Worm (Caenorhabditis elegans) whole organism, mixed stage, embryonic: ENCODE results near the gene ZK1307.3.

Source experiments
- blmp-1 ChIP-seq: fragments of 150-350 bp; optimal IDR thresholded peaks from 2 replicates; lab custom pipeline; 2014; ENCODE audit warnings: missing biosample characterization, missing genetic modification characterization
- lin-32 ChIP-seq: fragments of 200-800 bp; sonication (Bioruptor generic); optimal IDR thresholded peaks from 2 replicates; lab custom pipeline; 2018; ENCODE audit warnings: mild to moderate bottlenecking, missing genetic modification characterization, missing compliant biosample characterization
- lsy-2 ChIP-seq: fragments of 150-350 bp; optimal IDR thresholded peaks from 2 replicates; lab custom pipeline; 2014; ENCODE audit warnings: missing biosample characterization, missing genetic modification characterization
- nhr-12 ChIP-seq: fragments of 150-350 bp; optimal IDR thresholded peaks from 2 replicates; lab custom pipeline; 2014; ENCODE audit warnings: missing biosample characterization, missing genetic modification characterization
- nhr-237 ChIP-seq: fragments of 150-350 bp; optimal IDR thresholded peaks from 2 replicates; lab custom pipeline; 2014; ENCODE audit warnings: missing biosample characterization, missing genetic modification characterization
- snpc-4 ChIP-seq: fragments of 150-350 bp; optimal IDR thresholded peaks from 2 replicates; lab custom pipeline; 2014; ENCODE audit warnings: missing biosample characterization, missing genetic modification characterization
- unc-62 ChIP-seq: fragments of 150-350 bp; optimal IDR thresholded peaks from 2 replicates; lab custom pipeline; 2014; ENCODE audit warnings: missing biosample characterization, missing genetic modification reagents, missing genetic modification characterization
- zip-8 ChIP-seq: fragments of 150-350 bp; optimal IDR thresholded peaks from 2 replicates; lab custom pipeline; 2014; ENCODE audit warnings: missing biosample characterization, missing genetic modification characterization
- ztf-11 ChIP-seq: fragments of 150-350 bp; optimal IDR thresholded peaks from 2 replicates; lab custom pipeline; 2014; ENCODE audit warnings: missing biosample characterization, missing genetic modification characterization

- no peak for TF ChIP-seq lin-32 (GFP tag; lab: Kevin White, UChicago)
- TF ChIP-seq lsy-2 (tag; lab: Kevin White, UChicago), result no peak
- TF ChIP-seq nhr-237, result no peak
- TF ChIP-seq blmp-1 (tag; lab: Kevin White, UChicago), result no peak
- no peak for TF ChIP-seq ztf-11
- TF ChIP-seq snpc-4, result no peak
- no peak for TF ChIP-seq unc-62
- TF ChIP-seq nhr-12 (tag; lab: Kevin White, UChicago), result no peak
- no peak for TF ChIP-seq zip-8 (tag; lab: Kevin White, UChicago)
These were observed 48.8 kb downstream of the ZK1307.3 start for ce11 chrII:9604063-9604462.
